Worm (Caenorhabditis elegans) whole organism, young adult: Measurements from ENCODE around the gene aqp-10.

Experiments
- B0261.1 ChIP-seq: sonication (generic microtip); optimal IDR thresholded peaks from 2 replicates; lab custom pipeline; 2016; ENCODE audit warnings: mild to moderate bottlenecking, missing genetic modification characterization, moderate library complexity, missing compliant biosample characterization
- C17E4.6 ChIP-seq: fragments of 200-800 bp; sonication (Bioruptor generic); IDR thresholded peaks from 2 replicates; pipeline ENCODE4 v1.3.6; 2022; ENCODE audit warnings: missing genetic modification reagents, missing genetic modification characterization, missing compliant biosample characterization
- D2030.7 ChIP-seq: fragments of 200-800 bp; sonication (Bioruptor generic); IDR thresholded peaks from 2 replicates; pipeline ENCODE4 v1.3.6; 2022; ENCODE audit warnings: missing genetic modification reagents, missing genetic modification characterization, missing compliant biosample characterization
- F10E7.11 ChIP-seq: sonication (generic microtip); optimal IDR thresholded peaks from 2 replicates; lab custom pipeline; 2017; ENCODE audit warnings: mild to moderate bottlenecking, missing genetic modification characterization, moderate library complexity, missing compliant biosample characterization
- F22D6.2 ChIP-seq: sonication (generic microtip); optimal IDR thresholded peaks from 2 replicates; lab custom pipeline; 2016; ENCODE audit warnings: mild to moderate bottlenecking, missing genetic modification characterization, missing compliant biosample characterization
- F52B5.7 ChIP-seq: sonication (generic microtip); optimal IDR thresholded peaks from 2 replicates; lab custom pipeline; 2016; ENCODE audit warnings: mild to moderate bottlenecking, missing genetic modification characterization, missing compliant biosample characterization
- F57C9.4 ChIP-seq: sonication (generic microtip); optimal IDR thresholded peaks from 2 replicates; lab custom pipeline; 2017; ENCODE audit warnings: mild to moderate bottlenecking, missing genetic modification characterization, missing compliant biosample characterization
- K12H6.12 ChIP-seq: fragments of 200-800 bp; sonication (Bioruptor generic); optimal IDR thresholded peaks from 2 replicates; lab custom pipeline; 2018; ENCODE audit warnings: mild to moderate bottlenecking, missing genetic modification characterization, missing compliant biosample characterization
- Y79H2A.3 ChIP-seq: fragments of 200-800 bp; sonication (Bioruptor generic); conservative IDR thresholded peaks from 2 replicates; pipeline ENCODE4 v1.3.6; 2022; ENCODE audit warnings: missing genetic modification reagents, missing genetic modification characterization, missing compliant biosample characterization
- ZK185.1 ChIP-seq: sonication (generic microtip); optimal IDR thresholded peaks from 2 replicates; lab custom pipeline; 2016; ENCODE audit warnings: mild to moderate bottlenecking, missing genetic modification characterization, missing compliant biosample characterization; ENCODE audit not compliant: poor library complexity, severe bottlenecking
- akir-1 ChIP-seq: fragments of 200-800 bp; sonication (Bioruptor generic); optimal IDR thresholded peaks from 2 replicates; lab custom pipeline; 2018; ENCODE audit warnings: mild to moderate bottlenecking, missing genetic modification characterization, moderate library complexity, missing compliant biosample characterization
- aptf-2 ChIP-seq: fragments of 200-800 bp; sonication (Bioruptor generic); conservative IDR thresholded peaks from 2 replicates; pipeline ENCODE4 v1.3.6; 2022; ENCODE audit warnings: missing genetic modification reagents, missing genetic modification characterization, missing compliant biosample characterization
- aptf-3 ChIP-seq: fragments of 200-800 bp; sonication (Bioruptor generic); IDR thresholded peaks from 2 replicates; pipeline ENCODE4 v1.3.6; 2022; ENCODE audit warnings: missing genetic modification characterization, missing compliant biosample characterization
- athp-1 ChIP-seq: sonication (generic microtip); optimal IDR thresholded peaks from 2 replicates; lab custom pipeline; 2017; ENCODE audit warnings: mild to moderate bottlenecking, missing genetic modification characterization, missing compliant biosample characterization
- bed-2 ChIP-seq: fragments of 200-800 bp; sonication (Bioruptor generic); IDR thresholded peaks from 2 replicates; pipeline ENCODE4 v1.3.6; 2022; ENCODE audit warnings: missing genetic modification reagents, missing genetic modification characterization, missing compliant biosample characterization
- ccch-3 ChIP-seq: fragments of 200-800 bp; sonication (Bioruptor generic); optimal IDR thresholded peaks from 2 replicates; lab custom pipeline; 2018; ENCODE audit warnings: mild to moderate bottlenecking, missing genetic modification characterization, missing compliant biosample characterization
- cebp-2 ChIP-seq: fragments of 200-800 bp; sonication (Bioruptor generic); IDR thresholded peaks from 2 replicates; pipeline ENCODE4 v1.3.6; 2022; ENCODE audit warnings: missing genetic modification characterization, missing compliant biosample characterization
- ceh-100 ChIP-seq: fragments of 200-800 bp; sonication (Bioruptor generic); IDR thresholded peaks from 2 replicates; pipeline ENCODE4 v1.3.6; 2022; ENCODE audit warnings: missing genetic modification reagents, missing genetic modification characterization, missing compliant biosample characterization
- ceh-40 ChIP-seq: fragments of 200-800 bp; sonication (Bioruptor generic); IDR thresholded peaks from 2 replicates; pipeline ENCODE4 v1.3.6; 2022; ENCODE audit warnings: missing genetic modification characterization, missing compliant biosample characterization
- ceh-58 ChIP-seq: fragments of 200-800 bp; sonication (Bioruptor generic); IDR thresholded peaks from 2 replicates; pipeline ENCODE4 v1.3.6; 2022; ENCODE audit warnings: missing genetic modification characterization, missing compliant biosample characterization
- ceh-91 ChIP-seq: fragments of 200-800 bp; sonication (Bioruptor generic); IDR thresholded peaks from 2 replicates; pipeline ENCODE4 v1.3.6; 2022; ENCODE audit warnings: missing genetic modification reagents, missing genetic modification characterization, missing compliant biosample characterization
- dox-1 ChIP-seq: fragments of 200-800 bp; sonication (Bioruptor generic); IDR thresholded peaks from 2 replicates; pipeline ENCODE4 v1.3.6; 2022; ENCODE audit warnings: missing genetic modification reagents, missing genetic modification characterization, missing compliant biosample characterization
- egl-44 ChIP-seq: fragments of 200-800 bp; sonication (Bioruptor generic); IDR thresholded peaks from 2 replicates; pipeline ENCODE4 v1.3.6; 2022; ENCODE audit warnings: missing genetic modification reagents, missing genetic modification characterization, missing compliant biosample characterization
- egrh-3 ChIP-seq: fragments of 200-800 bp; sonication (Bioruptor generic); IDR thresholded peaks from 2 replicates; pipeline ENCODE4 v1.3.6; 2022; ENCODE audit warnings: missing genetic modification reagents, missing genetic modification characterization, missing compliant biosample characterization
- ekl-4 ChIP-seq: fragments of 200-800 bp; sonication (Bioruptor generic); IDR thresholded peaks from 2 replicates; pipeline ENCODE4 v1.3.6; 2022; ENCODE audit warnings: missing genetic modification reagents, missing genetic modification characterization, missing compliant biosample characterization
- hmg-1.2 ChIP-seq: fragments of 200-800 bp; sonication (Bioruptor generic); IDR thresholded peaks from 2 replicates; pipeline ENCODE4 v1.3.6; 2022; ENCODE audit warnings: missing genetic modification reagents, missing genetic modification characterization, missing compliant biosample characterization
- lin-26 ChIP-seq: fragments of 200-800 bp; sonication (Bioruptor generic); IDR thresholded peaks from 2 replicates; pipeline ENCODE4 v1.3.6; 2022; ENCODE audit warnings: missing genetic modification reagents, missing genetic modification characterization, missing compliant biosample characterization
- lin-35 ChIP-seq, 3 experiments: fragments of 150-350 bp in 2 of 3; sonication (generic microtip) in 1 of 3; optimal IDR thresholded peaks; 2 replicates each; lab custom pipeline; 2014 to 2018; ENCODE audit warnings: missing biosample characterization in 3 of 3, missing genetic modification characterization in 3 of 3, missing genetic modification reagents in 3 of 3
- lsl-1 ChIP-seq: fragments of 200-800 bp; sonication (Bioruptor generic); optimal IDR thresholded peaks from 2 replicates; lab custom pipeline; 2018; ENCODE audit warnings: mild to moderate bottlenecking, missing genetic modification characterization, moderate library complexity, missing compliant biosample characterization
- madf-10 ChIP-seq: sonication (generic microtip); optimal IDR thresholded peaks from 2 replicates; lab custom pipeline; 2016; ENCODE audit warnings: mild to moderate bottlenecking, missing genetic modification characterization, missing compliant biosample characterization
- madf-3 ChIP-seq: fragments of 200-800 bp; sonication (Bioruptor generic); IDR thresholded peaks from 2 replicates; pipeline ENCODE4 v1.3.6; 2022; ENCODE audit warnings: missing genetic modification reagents, missing genetic modification characterization, missing compliant biosample characterization
- madf-6 ChIP-seq: fragments of 200-800 bp; sonication (Bioruptor generic); IDR thresholded peaks from 2 replicates; pipeline ENCODE4 v1.3.6; 2022; ENCODE audit warnings: missing genetic modification reagents, missing genetic modification characterization, missing compliant biosample characterization
- madf-8 ChIP-seq: fragments of 200-800 bp; sonication (Bioruptor generic); conservative IDR thresholded peaks from 2 replicates; pipeline ENCODE4 v1.3.6; 2022; ENCODE audit warnings: missing genetic modification reagents, missing genetic modification characterization, missing compliant biosample characterization
- mel-28 ChIP-seq: sonication (generic microtip); optimal IDR thresholded peaks from 2 replicates; lab custom pipeline; 2016; ENCODE audit warnings: borderline replicate concordance, mild to moderate bottlenecking, missing genetic modification characterization, missing compliant biosample characterization
- mes-4 ChIP-seq: sonication (generic microtip); optimal IDR thresholded peaks from 2 replicates; lab custom pipeline; 2016; ENCODE audit warnings: missing genotype, missing genetic modification characterization, missing compliant biosample characterization
- mxl-1 ChIP-seq: sonication (generic microtip); optimal IDR thresholded peaks from 2 replicates; lab custom pipeline; 2016; ENCODE audit warnings: missing genetic modification characterization, missing compliant biosample characterization
- nfya-1 ChIP-seq: sonication (generic microtip); optimal IDR thresholded peaks from 2 replicates; lab custom pipeline; 2017; ENCODE audit warnings: antibody characterized with exemption, missing compliant biosample characterization, missing genetic modification characterization, borderline replicate concordance; ENCODE audit not compliant: insufficient read depth
- nhr-120 ChIP-seq: fragments of 200-800 bp; sonication (Bioruptor generic); IDR thresholded peaks from 2 replicates; pipeline ENCODE4 v1.3.6; 2022; ENCODE audit warnings: missing genetic modification characterization, missing compliant biosample characterization
- nhr-80 ChIP-seq: sonication (generic microtip); optimal IDR thresholded peaks from 2 replicates; lab custom pipeline; 2016; ENCODE audit warnings: missing genetic modification characterization, missing compliant biosample characterization
- nhr-90 ChIP-seq: sonication (generic microtip); optimal IDR thresholded peaks from 2 replicates; lab custom pipeline; 2016; ENCODE audit warnings: missing genotype, mild to moderate bottlenecking, missing genetic modification characterization, missing compliant biosample characterization
- repo-1 ChIP-seq: sonication (generic microtip); optimal IDR thresholded peaks from 2 replicates; lab custom pipeline; 2017; ENCODE audit warnings: mild to moderate bottlenecking, missing genetic modification characterization, missing compliant biosample characterization
- snpc-1.3 ChIP-seq: sonication (generic microtip); optimal IDR thresholded peaks from 2 replicates; lab custom pipeline; 2017; ENCODE audit warnings: missing genetic modification characterization, mild to moderate bottlenecking, missing compliant biosample characterization, antibody characterized with exemption, moderate library complexity, missing genotype, missing genetic modification reagents; ENCODE audit not compliant: insufficient read depth
- snpc-3.4 ChIP-seq: sonication (generic microtip); optimal IDR thresholded peaks from 2 replicates; lab custom pipeline; 2017; ENCODE audit warnings: missing genetic modification characterization, mild to moderate bottlenecking, missing compliant biosample characterization, antibody characterized with exemption, moderate library complexity, missing genotype, missing genetic modification reagents
- sptf-2 ChIP-seq: fragments of 200-800 bp; sonication (Bioruptor generic); optimal IDR thresholded peaks from 2 replicates; lab custom pipeline; 2018; ENCODE audit warnings: mild to moderate bottlenecking, missing genetic modification characterization, missing compliant biosample characterization
- xnd-1 ChIP-seq: sonication (generic microtip); optimal IDR thresholded peaks from 2 replicates; lab custom pipeline; 2016; ENCODE audit warnings: missing genotype, missing genetic modification reagents, missing genetic modification characterization, missing compliant biosample characterization
- zim-3 ChIP-seq: sonication (generic microtip); optimal IDR thresholded peaks from 2 replicates; lab custom pipeline; 2017; ENCODE audit warnings: mild to moderate bottlenecking, missing genetic modification characterization, moderate library complexity, missing compliant biosample characterization
- ztf-18 ChIP-seq: sonication (generic microtip); optimal IDR thresholded peaks from 2 replicates; lab custom pipeline; 2016; ENCODE audit warnings: missing genotype, mild to moderate bottlenecking, missing genetic modification characterization, missing compliant biosample characterization
- ztf-28 ChIP-seq: fragments of 200-800 bp; sonication (Bioruptor generic); IDR thresholded peaks from 2 replicates; pipeline ENCODE4 v1.3.6; 2022; ENCODE audit warnings: missing genetic modification reagents, missing genetic modification characterization, missing compliant biosample characterization
- ztf-6 ChIP-seq: fragments of 200-800 bp; sonication (Bioruptor generic); IDR thresholded peaks from 2 replicates; pipeline ENCODE4 v1.3.6; 2022; ENCODE audit warnings: missing genetic modification reagents, missing genetic modification characterization, missing compliant biosample characterization

The aqp-10 gene

ce11 chrII:9778495-9778894, 8.8 kb upstream of the aqp-10 start:
- TF ChIP-seq ceh-100 (GFP tag; lab: Robert Waterston, UW) (no peak), dox-1 (GFP tag; lab: Robert Waterston, UW) (no peak), akir-1 (no peak), madf-3 (GFP tag; lab: Robert Waterston, UW) (no peak), snpc-1.3 (no peak), F52B5.7 (tag; lab: Kevin White, UChicago) (no peak), ccch-3 (no peak), lin-26 (GFP tag; lab: Robert Waterston, UW) (no peak), aptf-2 (GFP tag; lab: Robert Waterston, UW) (no peak), ceh-40 (GFP tag; lab: Robert Waterston, UW) (no peak), mxl-1 (tag; lab: Kevin White, UChicago) (no peak), ztf-18 (tag; lab: Kevin White, UChicago) (no peak), ceh-58 (no peak), ekl-4 (GFP tag; lab: Robert Waterston, UW) (no peak), sptf-2 (no peak), nhr-80 (tag; lab: Kevin White, UChicago) (no peak), mel-28 (tag; lab: Kevin White, UChicago) (no peak)

ce11 chrII:9775790-9776189, 6.1 kb upstream of the aqp-10 start, which contains the start of gene T10B9.9:
Gene T10B9.9, minus strand, starts transcription at chrII:9775890.
- TF ChIP-seq bed-2 (no peak), ztf-6 (GFP tag; lab: Robert Waterston, UW) (no peak), madf-8 (GFP tag; lab: Robert Waterston, UW) (no peak), K12H6.12 (tag; lab: Kevin White, UChicago) (no peak), nfya-1 (tag; lab: Kevin White, UChicago) (no peak), madf-6 (GFP tag; lab: Robert Waterston, UW) (no peak), C17E4.6 (GFP tag; lab: Robert Waterston, UW) (no peak), egl-44 (GFP tag; lab: Robert Waterston, UW) (no peak), egrh-3 (GFP tag; lab: Robert Waterston, UW) (no peak), aptf-3 (no peak), ceh-91 (GFP tag; lab: Robert Waterston, UW) (no peak), mes-4 (tag; lab: Kevin White, UChicago) (no peak), hmg-1.2 (GFP tag; lab: Robert Waterston, UW) (no peak), F57C9.4 (no peak), Y79H2A.3 (GFP tag; lab: Robert Waterston, UW) (no peak), snpc-3.4 (tag; lab: Kevin White, UChicago) (no peak), D2030.7 (no peak), F10E7.11 (tag; lab: Kevin White, UChicago) (no peak), cebp-2 (GFP tag; lab: Robert Waterston, UW) (no peak), nhr-120 (GFP tag; lab: Robert Waterston, UW) (no peak)

- TF ChIP-seq lsl-1 (GFP tag; lab: Kevin White, UChicago) (peak; percentile 42), zim-3 (tag; lab: Kevin White, UChicago) (peak; percentile 75), B0261.1 (tag; lab: Kevin White, UChicago) (peak; percentile 87), ztf-28 (peak; percentile 76; the same call in 1 of the 2 replicates), athp-1 (tag; lab: Kevin White, UChicago) (peak; percentile 28), madf-10 (tag; lab: Kevin White, UChicago) (peak; percentile 45), F22D6.2 (tag; lab: Kevin White, UChicago) (no peak), lin-35 (GFP tag; optimal IDR thresholded peaks at IDR 0.05; lab: Kevin White, UChicago) (peak in 1 of 3 experiments; percentile 77), xnd-1 (tag; lab: Kevin White, UChicago) (peak; percentile 15), egl-44 (GFP tag; lab: Robert Waterston, UW) (peak; percentile 86), ZK185.1 (tag; lab: Kevin White, UChicago) (peak; percentile 88), nhr-90 (tag; lab: Kevin White, UChicago) (peak; percentile 72), K12H6.12 (tag; lab: Kevin White, UChicago) (no peak), repo-1 (peak; percentile 78)
Observed at ce11 chrII:9774653-9775052, 5.0 kb upstream of the aqp-10 start.
